Comparison of ENCODE assay signal across 1 fruit fly cellular context in the genomic region with DNA sequence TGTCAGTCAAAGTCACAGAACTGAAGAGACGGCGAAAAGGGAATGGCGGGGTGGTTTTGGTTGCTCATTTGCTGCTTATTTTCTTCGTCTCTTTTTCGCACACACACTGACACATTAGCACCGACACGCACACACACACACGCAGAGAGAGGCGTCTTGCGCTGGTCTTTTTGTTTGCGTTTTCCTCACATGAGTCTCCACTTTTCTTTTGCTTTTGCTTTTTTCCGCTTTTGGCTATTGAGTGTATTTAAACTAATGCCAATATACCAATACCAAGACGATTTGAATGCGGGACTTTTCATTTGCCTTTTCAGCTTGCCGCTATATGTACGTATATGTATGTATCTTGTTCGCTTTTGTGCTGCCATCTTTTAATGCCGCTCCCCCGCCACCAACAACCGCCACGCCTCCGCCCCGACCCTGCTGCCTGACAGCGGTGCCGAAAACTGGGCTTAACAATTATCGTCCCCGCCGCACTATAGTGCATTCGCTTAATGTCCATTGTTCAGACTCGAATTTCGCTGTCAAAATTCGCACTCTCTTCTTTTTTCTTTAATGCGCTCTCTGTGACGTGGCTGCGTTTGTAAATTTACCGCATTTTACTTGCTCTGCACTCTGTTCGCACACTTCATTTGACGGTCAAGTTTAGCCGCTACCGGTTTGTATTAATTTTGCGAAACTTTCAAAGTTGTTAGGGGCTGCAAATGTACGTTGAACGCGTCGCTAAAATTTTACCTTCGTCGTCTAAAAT.
TF ChIP-seq lines count a peak whose summit lies in the region.

A gene (plus strand): TSS at position 565 of the 751 bp plus-strand sequence.

TF ChIP-seq in whole organism, embryonic, 481 proteins besides CTCF, POLR2A, EP300 and RAD21 (continued from another document):
- TF ChIP-seq CG15479 (GFP tag; optimal IDR thresholded peaks at IDR 0.05; lab: Kevin White, UChicago) (peak; percentile 46), z (GFP tag; IDR thresholded peaks at IDR 0.05; lab: Robert Waterston, UW) (peak; percentile 13; the same call in 1 of the 3 replicates), CG43689 (GFP tag; IDR thresholded peaks at IDR 0.05; lab: Robert Waterston, UW) (no peak), Atf6 (GFP tag; IDR thresholded peaks at IDR 0.05; lab: Robert Waterston, UW) (peak; percentile 33; the same call in 1 of the 2 replicates), CG2116 (GFP tag; optimal IDR thresholded peaks at IDR 0.05; lab: Kevin White, UChicago) (peak; percentile 53), CG3163 (GFP tag; optimal IDR thresholded peaks at IDR 0.05; lab: Kevin White, UChicago) (no peak), rib (GFP tag; IDR thresholded peaks at IDR 0.05; lab: Robert Waterston, UW) (peak; percentile 62; the same call in 1 of the 2 replicates), Adf1 (GFP tag; IDR thresholded peaks at IDR 0.05; lab: Robert Waterston, UW) (peak; percentile 30; the same call in 1 of the 2 replicates), CG10543 (GFP tag; optimal IDR thresholded peaks at IDR 0.05; lab: Kevin White, UChicago) (peak; percentile 19), CG18599 (GFP tag; optimal IDR thresholded peaks at IDR 0.05; lab: Kevin White, UChicago) (peak; percentile 3), CG9876 (GFP tag; optimal IDR thresholded peaks at IDR 0.05; lab: Kevin White, UChicago) (no peak), Drgx (GFP tag; IDR thresholded peaks at IDR 0.05; lab: Robert Waterston, UW) (peak; percentile 72), cg (GFP tag; optimal IDR thresholded peaks at IDR 0.05; lab: Kevin White, UChicago) (peak; percentile 93), zfh1 (GFP tag; IDR thresholded peaks at IDR 0.05; lab: Robert Waterston, UW) (0 out of 3 replicates have a peak, but pooled peaks have one; percentile 11), ranshi (GFP tag; IDR thresholded peaks at IDR 0.05; lab: Robert Waterston, UW) (no peak), hkb (optimal IDR thresholded peaks at IDR 0.05; lab: Kevin White, UChicago) (no peak), hkb (GFP tag; IDR thresholded peaks at IDR 0.05; lab: Robert Waterston, UW) (no peak), Trl (optimal IDR thresholded peaks at IDR 0.05; lab: Kevin White, UChicago) (peak; percentile 28 to 52), Trl (GFP tag; optimal IDR thresholded peaks at IDR 0.05; lab: Kevin White, UChicago) (no peak), tgo (GFP tag; IDR thresholded peaks at IDR 0.05; lab: Robert Waterston, UW) (no peak), CG32767 (GFP tag; IDR thresholded peaks at IDR 0.05; lab: Robert Waterston, UW) (peak; percentile 37; the same call in 1 of the 2 replicates), pb (GFP tag; optimal IDR thresholded peaks at IDR 0.05; lab: Kevin White, UChicago) (no peak), Nf-YB (GFP tag; optimal IDR thresholded peaks at IDR 0.05; lab: Kevin White, UChicago) (peak; percentile 11), CG10431 (GFP tag; optimal IDR thresholded peaks at IDR 0.05; lab: Kevin White, UChicago) (peak; percentile 44), CG13775 (GFP tag; optimal IDR thresholded peaks at IDR 0.05; lab: Kevin White, UChicago) (no peak), CG12659 (GFP tag; optimal IDR thresholded peaks at IDR 0.05; lab: Kevin White, UChicago) (no peak), fd3F (GFP tag; optimal IDR thresholded peaks at IDR 0.05; lab: Kevin White, UChicago) (no peak), CG1647 (GFP tag; optimal IDR thresholded peaks at IDR 0.05; lab: Kevin White, UChicago) (no peak), CG11504 (tag; optimal IDR thresholded peaks at IDR 0.05; lab: Kevin White, UChicago) (no peak), CG10209 (GFP tag; optimal IDR thresholded peaks at IDR 0.05; lab: Kevin White, UChicago) (no peak), salm (tag; optimal IDR thresholded peaks at IDR 0.05; lab: Kevin White, UChicago) (no peak), HmgD (GFP tag; optimal IDR thresholded peaks at IDR 0.05; lab: Kevin White, UChicago) (no peak), CG3995 (GFP tag; optimal IDR thresholded peaks at IDR 0.05; lab: Kevin White, UChicago) (no peak), dimm (GFP tag; IDR thresholded peaks at IDR 0.05; lab: Robert Waterston, UW) (no peak), Rx (GFP tag; IDR thresholded peaks at IDR 0.05; lab: Robert Waterston, UW) (no peak), bsh (GFP tag; optimal IDR thresholded peaks at IDR 0.05; lab: Kevin White, UChicago) (peak in 1 of 2 experiments; percentile 36), prd (optimal IDR thresholded peaks at IDR 0.05; lab: Kevin White, UChicago) (no peak), prd (GFP tag; IDR thresholded peaks at IDR 0.05; lab: Robert Waterston, UW) (0 out of 3 replicates have a peak, but pooled peaks have one; percentile 20), CG7839 (tag; optimal IDR thresholded peaks at IDR 0.05; lab: Kevin White, UChicago) (no peak), CG11247 (GFP tag; IDR thresholded peaks at IDR 0.05; lab: Robert Waterston, UW) (no peak), CG7987 (GFP tag; optimal IDR thresholded peaks at IDR 0.05; lab: Kevin White, UChicago) (no peak), CG12299 (tag; optimal IDR thresholded peaks at IDR 0.05; lab: Kevin White, UChicago) (no peak), dan (GFP tag; IDR thresholded peaks at IDR 0.05; lab: Robert Waterston, UW) (no peak), CG9727 (GFP tag; optimal IDR thresholded peaks at IDR 0.05; lab: Kevin White, UChicago) (no peak), ewg (GFP tag; optimal IDR thresholded peaks at IDR 0.05; lab: Kevin White, UChicago) (no peak), CG30020 (tag; optimal IDR thresholded peaks at IDR 0.05; lab: Kevin White, UChicago) (no peak), al (GFP tag; IDR thresholded peaks at IDR 0.05; lab: Robert Waterston, UW) (no peak), pzg (GFP tag; optimal IDR thresholded peaks at IDR 0.05; lab: Kevin White, UChicago) (peak; percentile 1), CG8290 (GFP tag; optimal IDR thresholded peaks at IDR 0.05; lab: Kevin White, UChicago) (no peak), CG8290 (tag; optimal IDR thresholded peaks at IDR 0.05; lab: Kevin White, UChicago) (no peak), CG17359 (tag; optimal IDR thresholded peaks at IDR 0.05; lab: Kevin White, UChicago) (no peak), da (GFP tag; optimal IDR thresholded peaks at IDR 0.05; lab: Kevin White, UChicago) (no peak), chinmo (GFP tag; IDR thresholded peaks at IDR 0.05; lab: Robert Waterston, UW; ENCODE audit: partially characterized antibody) (0 out of 4 replicates have a peak, but pooled peaks have one; percentile 39), CG14050 (GFP tag; IDR thresholded peaks at IDR 0.05; lab: Robert Waterston, UW) (no peak), Antp (GFP tag; optimal IDR thresholded peaks at IDR 0.05; lab: Kevin White, UChicago) (no peak), MBD-R2 (GFP tag; IDR thresholded peaks at IDR 0.05; lab: Robert Waterston, UW) (peak; percentile 30; the same call in 1 of the 2 replicates), org-1 (GFP tag; optimal IDR thresholded peaks at IDR 0.05; lab: Kevin White, UChicago) (no peak), CG17568 (GFP tag; optimal IDR thresholded peaks at IDR 0.05; lab: Kevin White, UChicago) (no peak), Sry-β (GFP tag; optimal IDR thresholded peaks at IDR 0.05; lab: Kevin White, UChicago) (no peak), sisA (GFP tag; IDR thresholded peaks at IDR 0.05; lab: Robert Waterston, UW) (no peak), ERR (GFP tag; optimal IDR thresholded peaks at IDR 0.05; lab: Kevin White, UChicago) (peak; percentile 64), Oli (tag; optimal IDR thresholded peaks at IDR 0.05; lab: Kevin White, UChicago) (no peak), br (optimal IDR thresholded peaks at IDR 0.05; lab: Kevin White, UChicago) (no peak), CG13287 (GFP tag; IDR thresholded peaks at IDR 0.05; lab: Robert Waterston, UW; ENCODE audit: partially characterized antibody) (no peak; the same call in 1 of the 2 replicates), D19A (tag; optimal IDR thresholded peaks at IDR 0.05; lab: Kevin White, UChicago) (no peak), gsb (GFP tag; IDR thresholded peaks at IDR 0.05; lab: Robert Waterston, UW) (no peak), CG15696 (tag; optimal IDR thresholded peaks at IDR 0.05; lab: Kevin White, UChicago) (no peak), CG3726 (GFP tag; IDR thresholded peaks at IDR 0.05; lab: Robert Waterston, UW) (no peak), tin (GFP tag; optimal IDR thresholded peaks at IDR 0.05; lab: Kevin White, UChicago) (no peak), Hand (GFP tag; optimal IDR thresholded peaks at IDR 0.05; lab: Kevin White, UChicago) (no peak)
TF ChIP-seq in whole organism, embryonic: peak in this region for 33.
